Worm (Caenorhabditis elegans): ENCODE data around the gene srj-53.

DNA sequence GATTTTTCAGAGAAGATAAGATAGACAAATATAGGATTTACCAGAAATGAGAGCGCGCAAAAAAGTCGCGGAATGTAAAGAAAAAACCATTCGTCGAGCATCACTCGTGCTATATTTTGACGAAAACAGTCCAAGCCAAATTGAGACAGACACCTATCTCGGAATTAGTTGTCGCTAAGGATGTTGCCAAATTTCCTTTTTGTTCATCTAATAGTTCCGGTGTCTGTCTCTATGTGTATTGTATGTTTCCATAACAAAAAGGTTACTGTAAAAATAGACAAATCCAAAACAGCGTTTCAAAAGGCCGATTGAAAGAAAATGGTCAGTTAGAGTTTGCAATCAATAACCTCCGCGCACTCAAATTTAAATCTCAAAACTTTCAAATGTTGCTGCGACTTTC, at the start of gene srj-53:
- TF ChIP-seq jun-1 (tag; optimal IDR thresholded peaks at IDR 0.05): no peak
- no peak for TF ChIP-seq aly-2 (tag; optimal IDR thresholded peaks at IDR 0.05)
- TF ChIP-seq R02D3.7 (tag; optimal IDR thresholded peaks at IDR 0.05): no peak
- no peak for TF ChIP-seq lir-3 (tag; optimal IDR thresholded peaks at IDR 0.05)
- no peak for TF ChIP-seq skn-1 (tag; optimal IDR thresholded peaks at IDR 0.05)
- TF ChIP-seq ama-1 (optimal IDR thresholded peaks at IDR 0.05): no peak
- TF ChIP-seq snpc-1.2 (GFP tag; IDR thresholded peaks at IDR 0.05): no peak
- no peak for TF ChIP-seq nhr-11 (tag; optimal IDR thresholded peaks at IDR 0.05)
- no peak for TF ChIP-seq ceh-28 (tag; optimal IDR thresholded peaks at IDR 0.05)
- TF ChIP-seq daf-19 (GFP tag; conservative IDR thresholded peaks at IDR 0.05): no peak

Data from whole organism, L4 larva.